Worm (Caenorhabditis elegans) whole organism, L1 larva: ENCODE measurements around the gene hizr-1.
A peak's percentile ranks its signal among the peaks of the same experiment; 100 is the strongest.

Experiments used
- C34B4.2 ChIP-seq: sonication (generic microtip); optimal IDR thresholded peaks from 2 replicates; lab custom pipeline; 2017; ENCODE audit warnings: mild to moderate bottlenecking, missing genetic modification characterization, missing compliant biosample characterization
- aha-1 ChIP-seq: fragments of 150-350 bp; optimal IDR thresholded peaks from 2 replicates; lab custom pipeline; 2014; ENCODE audit warnings: missing biosample characterization, missing genetic modification characterization
- alr-1 ChIP-seq: fragments of 200-800 bp; sonication (Bioruptor generic); optimal IDR thresholded peaks from 2 replicates; lab custom pipeline; 2018; ENCODE audit warnings: borderline replicate concordance, mild to moderate bottlenecking, missing genetic modification characterization, missing compliant biosample characterization
- blmp-1 ChIP-seq: fragments of 150-350 bp; optimal IDR thresholded peaks from 2 replicates; lab custom pipeline; 2014; ENCODE audit warnings: missing biosample characterization, missing genetic modification characterization
- ceh-8 ChIP-seq: fragments of 200-800 bp; sonication (Bioruptor generic); optimal IDR thresholded peaks from 2 replicates; lab custom pipeline; 2018; ENCODE audit warnings: mild to moderate bottlenecking, missing genetic modification characterization, moderate library complexity, missing compliant biosample characterization
- ceh-82 ChIP-seq, 3 experiments: fragments of 150-350 bp in 1 of 3; sonication (generic microtip) in 2 of 3; optimal IDR thresholded peaks; 2 replicates each; lab custom pipeline; 2014 to 2017; ENCODE audit warnings: missing biosample characterization in 3 of 3, missing genetic modification characterization in 3 of 3
- ces-1 ChIP-seq: fragments of 150-350 bp; optimal IDR thresholded peaks from 2 replicates; lab custom pipeline; 2014; ENCODE audit warnings: missing biosample characterization, missing genetic modification reagents, missing genetic modification characterization
- efl-1 ChIP-seq, 4 experiments: fragments of 150-350 bp; optimal IDR thresholded peaks in 3 of 4; peaks in 1 of 4; 1 replicate in 1 of 4; 2 replicates in 3 of 4; lab custom pipeline; 2014; ENCODE audit warnings: missing biosample characterization in 2 of 4, missing genetic modification characterization in 2 of 4, missing genetic modification reagents in 2 of 4
- elt-2 ChIP-seq: sonication (generic microtip); optimal IDR thresholded peaks from 2 replicates; lab custom pipeline; 2016; ENCODE audit warnings: missing genetic modification characterization, mild to moderate bottlenecking, inconsistent platforms, missing compliant biosample characterization, missing genetic modification reagents
- elt-3 ChIP-seq, 6 experiments: fragments of 150-350 bp in 1 of 6; sonication (generic microtip); optimal IDR thresholded peaks; 2 replicates each; lab custom pipeline; 2017 to 2018; ENCODE audit warnings: missing biosample characterization in 6 of 6, missing genetic modification characterization in 6 of 6, inconsistent platforms in 1 of 6
- ets-5 ChIP-seq: fragments of 200-800 bp; sonication (Bioruptor generic); IDR thresholded peaks from 2 replicates; pipeline ENCODE4 v1.3.6; 2022; ENCODE audit warnings: missing genetic modification characterization, missing compliant biosample characterization
- fkh-4 ChIP-seq: sonication (generic microtip); optimal IDR thresholded peaks from 2 replicates; lab custom pipeline; 2016; ENCODE audit warnings: missing compliant biosample characterization, missing genetic modification characterization, borderline replicate concordance
- grh-1 ChIP-seq: fragments of 200-800 bp; sonication (Bioruptor generic); IDR thresholded peaks from 2 replicates; pipeline ENCODE4 v1.3.6; 2022; ENCODE audit warnings: missing genetic modification reagents, missing genetic modification characterization, missing compliant biosample characterization
- hlh-4 ChIP-seq: sonication (generic microtip); optimal IDR thresholded peaks from 2 replicates; lab custom pipeline; 2016; ENCODE audit warnings: mild to moderate bottlenecking, missing genetic modification characterization, missing compliant biosample characterization
- irx-1 ChIP-seq: sonication (generic microtip); optimal IDR thresholded peaks from 2 replicates; lab custom pipeline; 2016; ENCODE audit warnings: missing genetic modification characterization, missing compliant biosample characterization
- lin-14 ChIP-seq: fragments of 200-800 bp; sonication (Bioruptor generic); optimal IDR thresholded peaks from 2 replicates; lab custom pipeline; 2018; ENCODE audit warnings: mild to moderate bottlenecking, missing genetic modification characterization, moderate library complexity, missing compliant biosample characterization
- lin-35 ChIP-seq, 2 experiments: fragments of 150-350 bp; optimal IDR thresholded peaks; 2 replicates each; lab custom pipeline; 2014; ENCODE audit warnings: missing biosample characterization in 2 of 2, missing genetic modification characterization in 2 of 2, missing genetic modification reagents in 2 of 2
- lin-39 ChIP-seq: fragments of 150-350 bp; optimal IDR thresholded peaks from 2 replicates; lab custom pipeline; 2014; ENCODE audit warnings: missing biosample characterization, missing genetic modification reagents, missing genetic modification characterization
- mdl-1 ChIP-seq, 2 experiments: fragments of 150-350 bp; optimal IDR thresholded peaks; 2 replicates each; lab custom pipeline; 2014 to 2017; ENCODE audit warnings: missing biosample characterization in 2 of 2, missing genetic modification characterization in 2 of 2, inconsistent platforms in 1 of 2
- nhr-12 ChIP-seq: sonication (generic microtip); optimal IDR thresholded peaks from 2 replicates; lab custom pipeline; 2017; ENCODE audit warnings: missing biosample characterization, missing genetic modification characterization
- nhr-19 ChIP-seq: fragments of 200-800 bp; sonication (Bioruptor generic); conservative IDR thresholded peaks from 2 replicates; pipeline ENCODE4 v1.3.6; 2022; ENCODE audit warnings: missing genetic modification characterization, missing compliant biosample characterization
- nhr-47 ChIP-seq: sonication (generic microtip); optimal IDR thresholded peaks from 2 replicates; lab custom pipeline; 2016; ENCODE audit warnings: mild to moderate bottlenecking, missing genetic modification characterization, moderate library complexity, missing compliant biosample characterization
- nhr-84 ChIP-seq: sonication (generic microtip); optimal IDR thresholded peaks from 2 replicates; lab custom pipeline; 2017; ENCODE audit warnings: missing biosample characterization, missing genetic modification characterization
- nhr-85 ChIP-seq: sonication (generic microtip); peaks from one replicate; lab custom pipeline; 2016; ENCODE audit warnings: missing genetic modification characterization, inconsistent platforms, missing compliant biosample characterization
- pax-3 ChIP-seq: fragments of 200-800 bp; sonication (Bioruptor generic); optimal IDR thresholded peaks from 2 replicates; lab custom pipeline; 2018; ENCODE audit warnings: mild to moderate bottlenecking, missing genetic modification characterization, moderate library complexity, missing compliant biosample characterization
- skn-1 ChIP-seq: fragments of 150-350 bp; optimal IDR thresholded peaks from 2 replicates; lab custom pipeline; 2014; ENCODE audit warnings: missing biosample characterization, missing genetic modification characterization
- sox-4 ChIP-seq: sonication (generic microtip); optimal IDR thresholded peaks from 2 replicates; lab custom pipeline; 2016; ENCODE audit warnings: missing genetic modification characterization, missing compliant biosample characterization
- sptf-1 ChIP-seq: fragments of 150-350 bp; optimal IDR thresholded peaks from 2 replicates; lab custom pipeline; 2014; ENCODE audit warnings: missing biosample characterization, missing genetic modification characterization
- tlp-1 ChIP-seq: fragments of 150-350 bp; optimal IDR thresholded peaks from 2 replicates; lab custom pipeline; 2014; ENCODE audit warnings: missing biosample characterization, missing genetic modification characterization
- unc-30 ChIP-seq: sonication (generic microtip); optimal IDR thresholded peaks from 2 replicates; lab custom pipeline; 2017; ENCODE audit warnings: missing biosample characterization, missing genetic modification characterization
- unc-62 ChIP-seq: fragments of 150-350 bp; optimal IDR thresholded peaks from 2 replicates; lab custom pipeline; 2014; ENCODE audit warnings: missing biosample characterization, missing genetic modification reagents, missing genetic modification characterization
- unc-86 ChIP-seq: sonication (generic microtip); optimal IDR thresholded peaks from 2 replicates; lab custom pipeline; 2016; ENCODE audit warnings: missing genetic modification characterization, missing compliant biosample characterization
- vab-15 ChIP-seq: sonication (generic microtip); optimal IDR thresholded peaks from 2 replicates; lab custom pipeline; 2017; ENCODE audit warnings: missing genotype, mild to moderate bottlenecking, missing genetic modification characterization, missing compliant biosample characterization
- zip-4 ChIP-seq: fragments of 200-800 bp; sonication (Bioruptor generic); optimal IDR thresholded peaks from 2 replicates; lab custom pipeline; 2018; ENCODE audit warnings: mild to moderate bottlenecking, missing genetic modification characterization, moderate library complexity, missing compliant biosample characterization

hizr-1 gene

DNA sequence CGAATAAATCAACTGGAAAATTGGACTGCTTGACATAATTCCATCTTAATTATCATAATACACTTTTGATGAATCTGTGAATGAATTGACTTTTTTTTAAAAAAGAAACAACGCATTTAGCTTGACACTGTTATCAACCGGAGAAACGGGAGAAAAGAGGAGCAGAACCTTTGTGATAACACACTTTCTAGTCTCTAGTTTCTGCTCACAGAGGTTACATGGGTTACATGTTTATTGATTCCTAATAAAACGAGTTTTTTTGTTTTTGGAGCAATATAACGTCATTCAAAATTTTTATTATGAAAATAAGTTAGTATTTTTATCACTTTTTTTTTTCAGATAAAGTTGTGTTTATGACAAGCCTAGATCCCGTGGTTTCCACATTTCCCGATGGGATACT, at the start of gene hizr-1:
Gene hizr-1 (plus strand): TSS at position 340 of the 400 bp plus-strand sequence.
- TF ChIP-seq sptf-1 (tag; lab: Kevin White, UChicago) (no peak), elt-2 (tag; lab: Kevin White, UChicago) (peak; percentile 12)

DNA sequence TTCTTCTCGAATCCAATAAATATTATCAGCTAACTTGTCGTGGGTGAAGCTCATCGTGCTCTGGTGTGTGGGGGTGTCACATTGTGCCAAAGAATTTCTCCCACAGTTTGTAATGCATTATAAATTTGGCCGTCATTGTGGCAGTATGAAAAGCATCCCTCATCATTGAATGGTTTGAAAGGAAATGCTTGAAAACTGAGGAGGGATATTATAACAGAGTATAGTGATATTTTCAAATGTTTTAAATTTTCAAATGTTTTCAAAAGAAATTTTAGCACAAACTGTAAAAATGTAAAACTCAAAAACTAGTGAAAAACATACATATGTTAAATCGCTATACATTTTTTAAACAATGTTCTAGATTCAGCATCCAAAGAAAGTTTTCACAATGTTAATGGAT, 49.1 kb upstream of the hizr-1 start, which contains the start of gene C03A3.3:
Gene C03A3.3 (minus strand): TSS at position 101 of the 400 bp plus-strand sequence.
- no peak for TF ChIP-seq alr-1
- no peak for TF ChIP-seq irx-1
- no peak for TF ChIP-seq sox-4 (tag; lab: Kevin White, UChicago)
- TF ChIP-seq nhr-85 (tag; lab: Kevin White, UChicago), result no peak
- TF ChIP-seq ets-5 (GFP tag; lab: Robert Waterston, UW), result no peak
- TF ChIP-seq unc-30, result no peak
- TF ChIP-seq hlh-4 (tag; lab: Kevin White, UChicago), result no peak
- TF ChIP-seq skn-1, result no peak
- TF ChIP-seq C34B4.2, result no peak
- TF ChIP-seq lin-14 (GFP tag; lab: Kevin White, UChicago), result no peak
- no peak for TF ChIP-seq sptf-1 (tag; lab: Kevin White, UChicago)
- TF ChIP-seq elt-2 (tag; lab: Kevin White, UChicago), result no peak
- TF ChIP-seq unc-86 (tag; lab: Kevin White, UChicago), result no peak
- no peak for TF ChIP-seq nhr-12
- TF ChIP-seq efl-1 (optimal IDR thresholded peaks at IDR 0.05; lab: Kevin White, UChicago), result no peak
- no peak for TF ChIP-seq efl-1 (GFP tag; optimal IDR thresholded peaks at IDR 0.05 in 1 of 2; lab: Kevin White, UChicago)

DNA sequence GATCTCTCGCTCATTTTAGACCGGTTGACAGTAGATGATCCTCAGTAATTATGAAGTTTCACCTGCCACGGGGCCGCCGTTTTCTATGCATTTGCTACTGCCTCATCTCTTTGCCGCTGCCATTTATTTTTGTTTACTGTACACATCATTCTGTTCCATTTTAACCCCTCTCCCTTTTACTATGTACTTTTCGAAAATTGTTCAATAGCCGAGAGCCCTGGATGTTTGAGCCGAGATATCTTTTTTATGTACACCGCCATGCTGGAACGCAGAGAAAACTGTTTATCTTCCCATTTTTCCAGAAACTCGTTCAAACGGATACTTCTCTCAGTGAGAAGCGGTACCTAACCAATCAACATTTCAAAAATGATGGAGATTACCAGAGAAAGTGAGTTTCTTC, 47.2 kb upstream of the hizr-1 start, which contains the start of gene ifa-1:
Gene ifa-1 (plus strand): TSS at position 301 of the 400 bp plus-strand sequence.
- TF ChIP-seq unc-30, result no peak
- TF ChIP-seq aha-1 (tag; lab: Kevin White, UChicago), result no peak
- TF ChIP-seq elt-3 (tag; optimal IDR thresholded peaks at IDR 0.05; lab: Kevin White, UChicago), result no peak
- no peak for TF ChIP-seq alr-1
- TF ChIP-seq, all 84 proteins: peak for 0

DNA sequence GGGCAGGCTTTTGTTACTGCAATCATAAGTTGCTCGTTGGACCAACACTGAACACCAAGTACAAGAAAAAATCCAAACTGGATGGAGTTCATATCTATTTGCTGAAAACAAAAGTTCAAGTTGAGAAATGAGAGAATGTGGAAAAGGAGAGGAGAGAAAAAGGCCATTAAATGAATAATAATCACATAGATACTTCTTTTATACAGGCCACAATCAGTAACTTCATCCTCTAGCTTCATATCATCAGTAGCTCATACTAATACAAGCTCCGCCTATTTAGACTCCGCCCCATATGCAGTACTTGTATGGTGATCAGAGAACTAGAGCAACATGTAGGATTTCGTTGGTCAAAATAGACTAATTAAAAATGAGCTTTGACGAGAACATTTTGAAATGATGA, 38.8 kb upstream of the hizr-1 start, which contains the start of gene F38B2.2:
Gene F38B2.2 (minus strand): TSS at position 101 of the 400 bp plus-strand sequence.
- TF ChIP-seq ceh-8 (GFP tag; lab: Kevin White, UChicago), result peak; percentile 47
- TF ChIP-seq pax-3 (tag; lab: Kevin White, UChicago), result no peak

DNA sequence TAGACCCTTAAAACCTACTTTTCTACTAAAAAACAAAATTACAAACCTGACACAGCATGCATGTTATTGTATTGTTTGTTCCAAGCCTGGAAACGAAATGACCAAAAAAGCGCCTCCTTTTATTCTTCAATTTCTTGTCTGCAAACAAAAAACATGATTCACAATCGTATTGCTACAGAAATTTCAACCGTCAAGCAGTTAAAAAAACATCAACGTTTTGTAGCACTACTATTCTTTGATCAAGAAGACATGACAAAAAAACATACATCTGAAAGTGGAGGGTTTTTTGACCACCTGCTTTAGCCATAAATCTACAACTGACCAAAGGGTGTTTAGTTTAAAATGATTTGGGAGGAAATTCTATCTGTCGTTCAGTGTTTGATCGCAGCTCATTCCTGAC, 36.9 kb upstream of the hizr-1 start, which contains the start of gene F38B2.6:
Gene F38B2.6 (minus strand): TSS at position 101 of the 400 bp plus-strand sequence.
- TF ChIP-seq sptf-1 (tag; lab: Kevin White, UChicago) (no peak), grh-1 (GFP tag; lab: Robert Waterston, UW) (no peak), blmp-1 (no peak), lin-35 (GFP tag; optimal IDR thresholded peaks at IDR 0.05; lab: Kevin White, UChicago) (no peak), unc-62 (GFP tag; lab: Kevin White, UChicago) (no peak), zip-4 (GFP tag; lab: Kevin White, UChicago) (no peak), elt-3 (tag; optimal IDR thresholded peaks at IDR 0.05; lab: Kevin White, UChicago) (no peak), ces-1 (GFP tag; lab: Kevin White, UChicago) (no peak), fkh-4 (tag; lab: Kevin White, UChicago) (no peak)
- TF ChIP-seq, all 84 proteins: peak for 0

DNA sequence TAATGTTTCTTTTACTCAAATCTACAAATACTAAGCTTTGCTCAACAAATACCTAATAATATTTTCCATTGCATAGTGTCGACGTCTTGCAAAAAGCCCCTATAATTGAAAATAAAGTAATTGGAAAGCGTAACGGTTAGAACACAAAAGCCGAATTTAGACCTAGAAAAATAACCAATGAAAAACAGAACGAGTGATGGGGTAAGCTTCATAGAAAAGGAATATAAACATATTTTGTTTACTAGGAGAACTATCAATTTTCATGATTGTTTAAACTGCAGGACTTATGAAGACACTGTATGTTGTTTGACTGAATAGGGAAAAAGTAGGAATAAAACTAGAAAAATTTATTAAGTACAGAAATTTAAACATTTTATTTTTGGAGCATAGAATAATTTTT, 31.8 kb upstream of the hizr-1 start, which contains the start of gene F38B2.3:
Gene F38B2.3 (minus strand): TSS at position 101 of the 400 bp plus-strand sequence.
- TF ChIP-seq lin-35 (GFP tag; optimal IDR thresholded peaks at IDR 0.05; lab: Kevin White, UChicago) (no peak), hlh-4 (tag; lab: Kevin White, UChicago) (no peak), lin-14 (GFP tag; lab: Kevin White, UChicago) (no peak), tlp-1 (tag; lab: Kevin White, UChicago) (no peak), elt-3 (tag; optimal IDR thresholded peaks at IDR 0.05; lab: Kevin White, UChicago) (no peak), nhr-85 (tag; lab: Kevin White, UChicago) (no peak), ceh-82 (tag; optimal IDR thresholded peaks at IDR 0.05; lab: Kevin White, UChicago) (no peak), nhr-47 (no peak), skn-1 (no peak), nhr-84 (tag; lab: Kevin White, UChicago) (no peak), lin-39 (tag; lab: Kevin White, UChicago) (no peak), nhr-19 (GFP tag; lab: Robert Waterston, UW) (no peak), unc-30 (no peak), vab-15 (tag; lab: Kevin White, UChicago) (no peak), mdl-1 (tag; optimal IDR thresholded peaks at IDR 0.05; lab: Kevin White, UChicago) (no peak), irx-1 (no peak), aha-1 (tag; lab: Kevin White, UChicago) (no peak)
